Worm (Caenorhabditis elegans) whole organism, midembryonic: Measurements from ENCODE around the gene T28A8.6.

Experiments used
- T22C8.4 ChIP-seq: fragments of 200-800 bp; sonication (Bioruptor generic); IDR thresholded peaks from 2 replicates; pipeline ENCODE4 v1.3.6; 2022; ENCODE audit warnings: missing genetic modification characterization, missing compliant biosample characterization
- cog-1 ChIP-seq: sonication (generic microtip); optimal IDR thresholded peaks from 2 replicates; lab custom pipeline; 2016; ENCODE audit warnings: missing genetic modification characterization, missing compliant biosample characterization
- flt-1 ChIP-seq: fragments of 200-800 bp; sonication (Bioruptor generic); IDR thresholded peaks from 2 replicates; pipeline ENCODE4 v1.3.6; 2022; ENCODE audit warnings: missing genetic modification characterization, missing compliant biosample characterization
- klf-2 ChIP-seq: fragments of 200-800 bp; sonication (Bioruptor generic); conservative IDR thresholded peaks from 2 replicates; pipeline ENCODE4 v1.3.6; 2022; ENCODE audit warnings: missing genetic modification reagents, missing genetic modification characterization, missing compliant biosample characterization
- med-1 ChIP-seq: sonication (generic microtip); optimal IDR thresholded peaks from 2 replicates; lab custom pipeline; 2017; ENCODE audit warnings: missing genetic modification characterization, mild to moderate bottlenecking, missing compliant biosample characterization, antibody characterized with exemption, missing genetic modification reagents; ENCODE audit not compliant: insufficient read depth
- ref-1 ChIP-seq: fragments of 200-800 bp; sonication (Bioruptor generic); conservative IDR thresholded peaks from 2 replicates; pipeline ENCODE4 v1.3.6; 2022; ENCODE audit warnings: missing genetic modification reagents, missing genetic modification characterization, missing compliant biosample characterization
- tab-1 ChIP-seq: fragments of 200-800 bp; sonication (Bioruptor generic); IDR thresholded peaks from 2 replicates; pipeline ENCODE4 v1.3.6; 2022; ENCODE audit warnings: missing genetic modification characterization, missing compliant biosample characterization
- ztf-23 ChIP-seq: fragments of 200-800 bp; sonication (Bioruptor generic); IDR thresholded peaks from 2 replicates; pipeline ENCODE4 v1.3.6; 2022; ENCODE audit warnings: missing genetic modification reagents, missing genetic modification characterization, missing compliant biosample characterization
- ztf-29 ChIP-seq: fragments of 200-800 bp; sonication (Bioruptor generic); IDR thresholded peaks from 2 replicates; pipeline ENCODE4 v1.3.6; 2022; ENCODE audit warnings: missing genetic modification reagents, missing genetic modification characterization, missing compliant biosample characterization

DNA sequence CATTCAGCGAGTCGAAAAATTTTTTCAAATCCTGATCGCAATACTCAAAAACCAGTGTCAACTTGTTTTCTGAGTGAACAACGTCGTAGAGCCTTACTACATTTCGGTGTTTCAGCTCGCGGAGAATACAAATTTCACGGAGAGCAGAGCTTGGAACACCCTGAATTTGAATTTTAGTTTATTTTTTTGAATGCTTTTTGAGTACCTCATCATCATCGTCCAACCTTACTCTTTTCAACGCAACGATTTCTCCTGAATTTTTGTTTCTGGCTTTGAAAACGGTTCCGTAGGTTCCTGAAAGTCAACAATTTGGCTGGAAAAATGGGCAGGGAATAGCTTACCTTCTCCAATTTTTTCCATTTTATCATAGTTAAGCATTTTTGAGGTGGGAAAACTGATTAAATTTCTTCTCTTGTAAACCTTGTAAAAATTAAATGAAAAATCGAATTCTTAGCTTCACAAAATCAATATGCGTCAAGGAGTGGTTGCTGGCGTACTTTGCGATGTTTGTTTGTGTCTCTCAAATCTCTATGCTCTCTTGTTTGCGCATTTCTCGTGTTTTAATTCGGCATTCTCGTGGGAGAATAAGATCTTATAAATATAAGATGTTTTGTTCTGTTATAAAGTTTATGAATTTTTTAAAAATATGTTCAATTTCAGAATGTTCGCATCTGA lies 32.9 kb upstream of the T28A8.6 start, which contains the start of gene cdk-5:
- TF ChIP-seq ztf-29 (GFP tag; lab: Robert Waterston, UW) (no peak), med-1 (GFP tag; lab: Kevin White, UChicago) (no peak), ztf-23 (GFP tag; lab: Robert Waterston, UW) (0 out of 2 replicates have a peak, but pooled peaks have one; percentile 6), flt-1 (no peak), ref-1 (GFP tag; lab: Robert Waterston, UW) (no peak), T22C8.4 (no peak), cog-1 (tag; lab: Kevin White, UChicago) (no peak), klf-2 (GFP tag; lab: Robert Waterston, UW) (no peak), tab-1 (GFP tag; lab: Robert Waterston, UW) (no peak)
